Worm (Caenorhabditis elegans): ENCODE data around the gene R05D3.8.

The R05D3.8 gene

ce11 chrIII:8307356-8307755 lies 50.8 kb downstream of the R05D3.8 start, which contains the start of the genes F10E9.7 and F10E9.5:
Gene F10E9.7 (minus strand): TSS chrIII:8307441.
Gene F10E9.5 (plus strand): TSS chrIII:8307592.
- no peak for TF ChIP-seq chd-7 (tag; optimal IDR thresholded peaks at IDR 0.05)
- TF ChIP-seq F49E8.2 (tag; optimal IDR thresholded peaks at IDR 0.05; ENCODE audit: insufficient read depth), result no peak
- TF ChIP-seq gei-17 (GFP tag; optimal IDR thresholded peaks at IDR 0.05), result no peak
- peak; percentile 72 for TF ChIP-seq rcor-1 (GFP tag; IDR thresholded peaks at IDR 0.05)
- TF ChIP-seq nhr-179 (tag; optimal IDR thresholded peaks at IDR 0.05), result no peak
- TF ChIP-seq nfya-1 (tag; optimal IDR thresholded peaks at IDR 0.05; ENCODE audit: borderline replicate concordance, insufficient read depth), result no peak
- TF ChIP-seq hrde-1 (tag; optimal IDR thresholded peaks at IDR 0.05; ENCODE audit: borderline replicate concordance), result peak; percentile 82
- TF ChIP-seq snpc-1.1 (tag; optimal IDR thresholded peaks at IDR 0.05; ENCODE audit: insufficient read depth), result peak; percentile 46
- no peak for TF ChIP-seq C17E4.6 (GFP tag; IDR thresholded peaks at IDR 0.05)
- no peak for TF ChIP-seq Y95B8A.8 (GFP tag; IDR thresholded peaks at IDR 0.05)
- peak; percentile 65 for TF ChIP-seq dpl-1 (GFP tag; optimal IDR thresholded peaks at IDR 0.05)
- TF ChIP-seq F55B11.4 (tag; optimal IDR thresholded peaks at IDR 0.05; ENCODE audit: borderline replicate concordance, insufficient read depth), result no peak
- no peak for TF ChIP-seq pbrm-1 (GFP tag; IDR thresholded peaks at IDR 0.05)
- peak; percentile 96 for TF ChIP-seq ZK185.1 (tag; optimal IDR thresholded peaks at IDR 0.05; ENCODE audit: poor library complexity, severe bottlenecking)
- peak; percentile 62; the same call in 1 of the 2 replicates for TF ChIP-seq bed-2 (GFP tag; IDR thresholded peaks at IDR 0.05)
- TF ChIP-seq Y56A3A.18 (GFP tag; IDR thresholded peaks at IDR 0.05), result no peak
- peak; percentile 45 for TF ChIP-seq B0035.1 (tag; optimal IDR thresholded peaks at IDR 0.05)
- TF ChIP-seq Y79H2A.3 (GFP tag; conservative IDR thresholded peaks at IDR 0.05), result no peak
- TF ChIP-seq Y53G8AR.9 (GFP tag; conservative IDR thresholded peaks at IDR 0.05), result 0 out of 2 replicates have a peak, but pooled peaks have one; percentile 40
- no peak for TF ChIP-seq nfya-2 (GFP tag; IDR thresholded peaks at IDR 0.05)
- no peak for TF ChIP-seq fkh-3 (tag; optimal IDR thresholded peaks at IDR 0.05)
- peak; percentile 67 for TF ChIP-seq D2030.7 (GFP tag; IDR thresholded peaks at IDR 0.05)
- TF ChIP-seq attf-5 (GFP tag; optimal IDR thresholded peaks at IDR 0.05), result peak; percentile 75
- no peak for TF ChIP-seq sea-2 (GFP tag; IDR thresholded peaks at IDR 0.05)
- TF ChIP-seq unc-62 (GFP tag; optimal IDR thresholded peaks at IDR 0.05), result no peak
- TF ChIP-seq ztf-6 (GFP tag; IDR thresholded peaks at IDR 0.05), result peak; percentile 59; the same call in 1 of the 2 replicates
- TF ChIP-seq ekl-4 (GFP tag; IDR thresholded peaks at IDR 0.05), result no peak; the same call in 1 of the 2 replicates
- TF ChIP-seq B0019.2 (GFP tag; conservative IDR thresholded peaks at IDR 0.05), result peak; percentile 73
- TF ChIP-seq mel-28 (tag; optimal IDR thresholded peaks at IDR 0.05; ENCODE audit: borderline replicate concordance), result no peak
- peak; percentile 14 to 92 for TF ChIP-seq rec-8 (tag; optimal IDR thresholded peaks at IDR 0.05)
- TF ChIP-seq lsl-1 (GFP tag; optimal IDR thresholded peaks at IDR 0.05), result peak; percentile 58
- TF ChIP-seq him-1 (tag; optimal IDR thresholded peaks at IDR 0.05), result peak; percentile 38
- peak; percentile 69 for TF ChIP-seq ceh-100 (GFP tag; IDR thresholded peaks at IDR 0.05)
- peak; percentile 17 for TF ChIP-seq nhr-80 (tag; optimal IDR thresholded peaks at IDR 0.05)
- no peak for TF ChIP-seq zfh-2 (GFP tag; conservative IDR thresholded peaks at IDR 0.05)
- no peak for TF ChIP-seq rpc-1 (optimal IDR thresholded peaks at IDR 0.05)
- no peak for TF ChIP-seq rpc-1 (tag; optimal IDR thresholded peaks at IDR 0.05)
- TF ChIP-seq madf-3 (GFP tag; IDR thresholded peaks at IDR 0.05), result peak; percentile 78; the same call in 1 of the 2 replicates
- TF ChIP-seq hmg-1.2 (GFP tag; IDR thresholded peaks at IDR 0.05), result peak; percentile 42
- no peak for TF ChIP-seq ztf-3 (GFP tag; optimal IDR thresholded peaks at IDR 0.05)
- TF ChIP-seq egl-44 (GFP tag; IDR thresholded peaks at IDR 0.05), result no peak
- peak; percentile 84 for TF ChIP-seq aptf-2 (GFP tag; conservative IDR thresholded peaks at IDR 0.05)
- no peak for TF ChIP-seq ceh-58 (GFP tag; IDR thresholded peaks at IDR 0.05)
- peak; percentile 85 for TF ChIP-seq K12H6.12 (tag; optimal IDR thresholded peaks at IDR 0.05)
- no peak for TF ChIP-seq mes-4 (tag; optimal IDR thresholded peaks at IDR 0.05)
- peak; percentile 36 for TF ChIP-seq zim-3 (tag; optimal IDR thresholded peaks at IDR 0.05)
- peak; percentile 92 for TF ChIP-seq ceh-27 (GFP tag; optimal IDR thresholded peaks at IDR 0.05)
- TF ChIP-seq lir-1 (GFP tag; conservative IDR thresholded peaks at IDR 0.05), result peak; percentile 75; the same call in 1 of the 2 replicates

Measured in whole organism, young adult.